Fruit fly (Drosophila melanogaster) whole organism, prepupa: ENCODE results near the gene vsg.

Experiments used
- Blimp-1 ChIP-seq: fragments of 200-800 bp; sonication (Bioruptor generic); optimal IDR thresholded peaks from 3 replicates; lab custom pipeline; 2017; ENCODE audit warnings: missing biosample characterization, missing genetic modification characterization, mild to moderate bottlenecking, moderate library complexity, missing genetic modification reagents
- CG10631 ChIP-seq: fragments of 200-800 bp; sonication (Bioruptor generic); optimal IDR thresholded peaks from 2 replicates; lab custom pipeline; 2016; ENCODE audit warnings: missing biosample characterization, missing genetic modification characterization
- CG10669 ChIP-seq: fragments of 200-800 bp; sonication (Bioruptor generic); optimal IDR thresholded peaks from 3 replicates; lab custom pipeline; 2018; ENCODE audit warnings: missing biosample characterization, mild to moderate bottlenecking, missing genetic modification characterization, moderate library complexity
- CG11294 ChIP-seq: fragments of 200-800 bp; sonication (Bioruptor generic); IDR thresholded peaks from 2 replicates; pipeline ENCODE4 v1.3.6; 2022; ENCODE audit warnings: missing biosample characterization, missing genetic modification characterization
- CG11762 ChIP-seq: fragments of 200-800 bp; sonication (Bioruptor generic); optimal IDR thresholded peaks from 3 replicates; lab custom pipeline; 2016; ENCODE audit warnings: missing biosample characterization, missing genetic modification characterization; ENCODE audit not compliant: insufficient read depth
- CG11902 ChIP-seq: fragments of 200-800 bp; sonication (Bioruptor generic); optimal IDR thresholded peaks from 3 replicates; lab custom pipeline; 2016; ENCODE audit warnings: missing biosample characterization, missing genetic modification characterization
- CG15336 ChIP-seq: fragments of 200-800 bp; sonication (Bioruptor generic); IDR thresholded peaks from 2 replicates; pipeline ENCODE4 v1.3.6; 2022; ENCODE audit warnings: missing biosample characterization, missing genetic modification characterization
- CG16779 ChIP-seq: fragments of 200-800 bp; sonication (Bioruptor generic); optimal IDR thresholded peaks from 3 replicates; lab custom pipeline; 2017; ENCODE audit warnings: missing biosample characterization, mild to moderate bottlenecking, missing genetic modification characterization
- CG32006 ChIP-seq: fragments of 200-800 bp; sonication (Bioruptor generic); optimal IDR thresholded peaks from 3 replicates; lab custom pipeline; 2017; ENCODE audit warnings: missing biosample characterization, mild to moderate bottlenecking, missing genetic modification characterization
- CG34406 ChIP-seq: fragments of 200-800 bp; sonication (Bioruptor generic); optimal IDR thresholded peaks from 3 replicates; lab custom pipeline; 2016; ENCODE audit warnings: missing biosample characterization, missing genetic modification characterization
- CG3919 ChIP-seq: fragments of 200-800 bp; sonication (Bioruptor generic); optimal IDR thresholded peaks from 3 replicates; lab custom pipeline; 2016; ENCODE audit warnings: missing biosample characterization, missing genetic modification characterization
- CG4318 ChIP-seq: fragments of 200-800 bp; sonication (Bioruptor generic); optimal IDR thresholded peaks from 3 replicates; lab custom pipeline; 2017; ENCODE audit warnings: missing biosample characterization, mild to moderate bottlenecking, missing genetic modification characterization
- CG6163 ChIP-seq: fragments of 200-800 bp; sonication (Bioruptor generic); IDR thresholded peaks from 3 replicates; pipeline ENCODE4 v1.3.6; 2022; ENCODE audit warnings: missing biosample characterization, missing genetic modification characterization
- CG6276 ChIP-seq: fragments of 200-800 bp; sonication (Bioruptor generic); optimal IDR thresholded peaks from 2 replicates; lab custom pipeline; 2017; ENCODE audit warnings: missing biosample characterization, mild to moderate bottlenecking, missing genetic modification characterization
- CG6808 ChIP-seq: fragments of 200-800 bp; sonication (Bioruptor generic); optimal IDR thresholded peaks from 3 replicates; lab custom pipeline; 2017; ENCODE audit warnings: missing biosample characterization, missing genetic modification characterization, mild to moderate bottlenecking, moderate library complexity, missing genetic modification reagents
- CG6854 ChIP-seq: fragments of 200-800 bp; sonication (Bioruptor generic); optimal IDR thresholded peaks from 2 replicates; lab custom pipeline; 2017; ENCODE audit warnings: missing biosample characterization, mild to moderate bottlenecking, missing genetic modification characterization
- CG8119 ChIP-seq: fragments of 200-800 bp; sonication (Bioruptor generic); IDR thresholded peaks from 3 replicates; pipeline ENCODE4 v1.3.6; 2022; ENCODE audit warnings: missing biosample characterization, missing genetic modification characterization
- CG9139 ChIP-seq: fragments of 200-800 bp; sonication (Bioruptor generic); optimal IDR thresholded peaks from 3 replicates; lab custom pipeline; 2017; ENCODE audit warnings: missing biosample characterization, mild to moderate bottlenecking, missing genetic modification characterization
- Eip75B ChIP-seq: fragments of 200-800 bp; sonication (Bioruptor generic); optimal IDR thresholded peaks from 3 replicates; lab custom pipeline; 2016; ENCODE audit warnings: missing biosample characterization, missing genetic modification characterization
- Eip78C ChIP-seq: fragments of 200-800 bp; sonication (Bioruptor generic); peaks from one replicate; lab custom pipeline; 2016; ENCODE audit warnings: missing biosample characterization, missing genetic modification characterization
- Eip93F ChIP-seq: fragments of 200-800 bp; sonication (Bioruptor generic); optimal IDR thresholded peaks from 2 replicates; lab custom pipeline; 2016; ENCODE audit warnings: missing biosample characterization, mild to moderate bottlenecking, missing genetic modification characterization
- Ets21C ChIP-seq: fragments of 200-800 bp; sonication (Bioruptor generic); optimal IDR thresholded peaks from 3 replicates; lab custom pipeline; 2016; ENCODE audit warnings: missing biosample characterization, missing genetic modification characterization
- Ets96B ChIP-seq: fragments of 200-800 bp; optimal IDR thresholded peaks from 2 replicates; lab custom pipeline; 2019; ENCODE audit warnings: missing biosample characterization, mild to moderate bottlenecking, missing genetic modification characterization, moderate library complexity
- Gug ChIP-seq: fragments of 200-800 bp; sonication (Bioruptor generic); IDR thresholded peaks from 2 replicates; pipeline ENCODE4 v1.3.6; 2022; ENCODE audit warnings: missing biosample characterization, missing genetic modification characterization
- Hr39 ChIP-seq: fragments of 200-800 bp; sonication (Bioruptor generic); optimal IDR thresholded peaks from 2 replicates; lab custom pipeline; 2016; ENCODE audit warnings: missing biosample characterization, missing genetic modification characterization
- Hr4 ChIP-seq: fragments of 200-800 bp; sonication (Bioruptor generic); optimal IDR thresholded peaks from 3 replicates; lab custom pipeline; 2016; ENCODE audit warnings: missing biosample characterization, missing genetic modification characterization
- Lpt ChIP-seq: fragments of 200-800 bp; sonication (Bioruptor generic); optimal IDR thresholded peaks from 3 replicates; lab custom pipeline; 2016; ENCODE audit warnings: missing biosample characterization, missing genetic modification characterization
- Met ChIP-seq: fragments of 200-800 bp; sonication (Bioruptor generic); optimal IDR thresholded peaks from 3 replicates; lab custom pipeline; 2016; ENCODE audit warnings: missing biosample characterization, missing genetic modification characterization
- OdsH ChIP-seq: fragments of 200-800 bp; sonication (Bioruptor generic); optimal IDR thresholded peaks from 3 replicates; lab custom pipeline; 2016; ENCODE audit warnings: missing biosample characterization, missing genetic modification characterization
- Smox ChIP-seq: fragments of 200-800 bp; sonication (Bioruptor generic); optimal IDR thresholded peaks from 3 replicates; lab custom pipeline; 2016; ENCODE audit warnings: missing biosample characterization, missing genetic modification characterization
- Sox102F ChIP-seq: fragments of 200-800 bp; sonication (Bioruptor generic); optimal IDR thresholded peaks from 2 replicates; lab custom pipeline; 2016; ENCODE audit warnings: missing biosample characterization, mild to moderate bottlenecking, missing genetic modification characterization
- Sox14 ChIP-seq: fragments of 200-800 bp; sonication (Bioruptor generic); optimal IDR thresholded peaks from 3 replicates; lab custom pipeline; 2016; ENCODE audit warnings: missing biosample characterization, missing genetic modification characterization
- Sox15 ChIP-seq: fragments of 200-800 bp; sonication (Bioruptor generic); optimal IDR thresholded peaks from 3 replicates; lab custom pipeline; 2016; ENCODE audit warnings: missing biosample characterization, missing genetic modification characterization
- achi ChIP-seq: fragments of 200-800 bp; sonication (Bioruptor generic); optimal IDR thresholded peaks from 3 replicates; lab custom pipeline; 2016; ENCODE audit warnings: missing biosample characterization, missing genetic modification characterization
- acj6 ChIP-seq: fragments of 200-800 bp; sonication (Bioruptor generic); optimal IDR thresholded peaks from 3 replicates; lab custom pipeline; 2016; ENCODE audit warnings: missing biosample characterization, missing genetic modification characterization
- dac ChIP-seq: fragments of 200-800 bp; sonication (Bioruptor generic); optimal IDR thresholded peaks from 2 replicates; lab custom pipeline; 2017; ENCODE audit warnings: missing biosample characterization, mild to moderate bottlenecking, missing genetic modification characterization
- dsx ChIP-seq: fragments of 200-800 bp; optimal IDR thresholded peaks from 3 replicates; lab custom pipeline; 2019; ENCODE audit warnings: missing biosample characterization, mild to moderate bottlenecking, missing genetic modification characterization, moderate library complexity; ENCODE audit not compliant: poor library complexity, severe bottlenecking
- eg ChIP-seq: fragments of 200-800 bp; sonication (Bioruptor generic); IDR thresholded peaks from 3 replicates; pipeline ENCODE4 v1.3.6; 2022; ENCODE audit warnings: missing biosample characterization, missing genetic modification characterization
- fd59A ChIP-seq: fragments of 200-800 bp; sonication (Bioruptor generic); optimal IDR thresholded peaks from 2 replicates; lab custom pipeline; 2017; ENCODE audit warnings: missing biosample characterization, mild to moderate bottlenecking, missing genetic modification characterization, missing genetic modification reagents
- fd85E ChIP-seq: fragments of 200-800 bp; sonication (Bioruptor generic); optimal IDR thresholded peaks from 3 replicates; lab custom pipeline; 2016; ENCODE audit warnings: missing biosample characterization, missing genetic modification characterization
- fkh ChIP-seq: fragments of 200-800 bp; sonication (Bioruptor generic); optimal IDR thresholded peaks from 3 replicates; lab custom pipeline; 2017; ENCODE audit warnings: missing biosample characterization, mild to moderate bottlenecking, missing genetic modification characterization, moderate library complexity
- lz ChIP-seq: fragments of 200-800 bp; sonication (Bioruptor generic); optimal IDR thresholded peaks from 3 replicates; lab custom pipeline; 2016; ENCODE audit warnings: missing biosample characterization, missing genetic modification characterization
- net ChIP-seq: fragments of 200-800 bp; sonication (Bioruptor generic); optimal IDR thresholded peaks from 3 replicates; lab custom pipeline; 2016; ENCODE audit warnings: missing biosample characterization, missing genetic modification characterization
- pdm3 ChIP-seq: fragments of 200-800 bp; sonication (Bioruptor generic); optimal IDR thresholded peaks from 3 replicates; lab custom pipeline; 2016; ENCODE audit warnings: missing biosample characterization, missing genetic modification characterization
- salr ChIP-seq, 2 experiments: fragments of 200-800 bp; sonication (Bioruptor generic); optimal IDR thresholded peaks; 3 replicates each; lab custom pipeline; 2016 to 2018; ENCODE audit warnings: missing biosample characterization in 2 of 2, missing genetic modification characterization in 2 of 2, mild to moderate bottlenecking in 1 of 2
- spab ChIP-seq: fragments of 200-800 bp; sonication (Bioruptor generic); optimal IDR thresholded peaks from 2 replicates; lab custom pipeline; 2017; ENCODE audit warnings: missing biosample characterization, mild to moderate bottlenecking, missing genetic modification characterization, missing genetic modification reagents
- ss ChIP-seq, 2 experiments: fragments of 200-800 bp; sonication (Bioruptor generic); optimal IDR thresholded peaks; 2 replicates in 1 of 2; 3 replicates in 1 of 2; lab custom pipeline; 2017 to 2018; ENCODE audit warnings: mild to moderate bottlenecking in 2 of 2, missing biosample characterization in 2 of 2, missing genetic modification characterization in 2 of 2, moderate library complexity in 1 of 2
- svp ChIP-seq: fragments of 200-800 bp; sonication (Bioruptor generic); peaks from one replicate; lab custom pipeline; 2016; ENCODE audit warnings: missing biosample characterization, missing genetic modification characterization
- topi ChIP-seq: fragments of 200-800 bp; sonication (Bioruptor generic); optimal IDR thresholded peaks from 3 replicates; lab custom pipeline; 2016; ENCODE audit warnings: missing biosample characterization, missing genetic modification characterization
- vri ChIP-seq: fragments of 200-800 bp; sonication (Bioruptor generic); optimal IDR thresholded peaks from 3 replicates; lab custom pipeline; 2016; ENCODE audit warnings: missing biosample characterization, mild to moderate bottlenecking, missing genetic modification characterization

vsg gene

dm6 chr3L:9692892-9693551 lies 21.1 kb upstream of the vsg start:
- TF ChIP-seq CG4318 (GFP tag; lab: Kevin White, UChicago) (peak; percentile 96), Ets96B (tag; lab: Kevin White, UChicago) (peak; percentile 89), Met (peak; percentile 96), dsx (GFP tag; lab: Kevin White, UChicago) (peak; percentile 81), Gug (GFP tag; lab: Robert Waterston, UW) (peak; percentile 80; the same call in 1 of the 2 replicates), CG16779 (tag; lab: Kevin White, UChicago) (peak; percentile 80), spab (GFP tag; lab: Kevin White, UChicago) (peak; percentile 95), OdsH (peak; percentile 96), eg (peak; percentile 83; the same call in 2 of the 3 replicates), Eip93F (GFP tag; lab: Kevin White, UChicago) (peak; percentile 77), CG32006 (peak; percentile 98), dac (GFP tag; lab: Kevin White, UChicago) (peak; percentile 92), fkh (GFP tag; lab: Kevin White, UChicago) (peak; percentile 78), Blimp-1 (GFP tag; lab: Kevin White, UChicago) (peak; percentile 86), Smox (GFP tag; lab: Kevin White, UChicago) (peak; percentile 95), Sox15 (peak; percentile 95), Eip78C (GFP tag; lab: Kevin White, UChicago) (peak; percentile 99), CG11294 (GFP tag; lab: Robert Waterston, UW) (peak; percentile 81), achi (peak; percentile 94), Hr4 (GFP tag; lab: Kevin White, UChicago) (peak; percentile 96), ss (GFP tag; optimal IDR thresholded peaks at IDR 0.05; lab: Kevin White, UChicago) (peak; percentile 88 to 94), fd85E (GFP tag; lab: Kevin White, UChicago) (peak; percentile 64), pdm3 (GFP tag; lab: Kevin White, UChicago) (peak; percentile 96), CG34406 (GFP tag; lab: Kevin White, UChicago) (peak; percentile 94), net (peak; percentile 96), CG6276 (GFP tag; lab: Kevin White, UChicago) (peak; percentile 93), CG15336 (peak; percentile 83), CG6808 (GFP tag; lab: Kevin White, UChicago) (peak; percentile 95), Lpt (GFP tag; lab: Kevin White, UChicago) (peak; percentile 91), vri (GFP tag; lab: Kevin White, UChicago) (peak; percentile 84), fd59A (peak; percentile 95), CG9139 (peak; percentile 83), CG3919 (peak; percentile 96), CG10669 (GFP tag; lab: Kevin White, UChicago) (peak; percentile 90), lz (peak; percentile 97), CG11762 (GFP tag; lab: Kevin White, UChicago) (peak; percentile 92), salr (GFP tag; optimal IDR thresholded peaks at IDR 0.05; lab: Kevin White, UChicago) (peak; percentile 76 to 97), acj6 (GFP tag; lab: Kevin White, UChicago) (peak; percentile 95), Ets21C (GFP tag; lab: Kevin White, UChicago) (peak; percentile 95), Eip75B (peak; percentile 97), CG6163 (GFP tag; lab: Robert Waterston, UW) (peak; percentile 77), CG6854 (peak; percentile 78), CG8119 (GFP tag; lab: Robert Waterston, UW) (peak; percentile 86), Sox14 (peak; percentile 97), Sox102F (GFP tag; lab: Kevin White, UChicago) (peak; percentile 95), CG11902 (GFP tag; lab: Kevin White, UChicago) (peak; percentile 93), svp (GFP tag; lab: Kevin White, UChicago) (peak; percentile 99), topi (peak; percentile 97), Hr39 (peak; percentile 97), CG10631 (GFP tag; lab: Kevin White, UChicago) (peak; percentile 96)
